Fruit fly (Drosophila melanogaster) whole organism: Measurements from ENCODE around the gene CG4133.

Source experiments
- CG8478 ChIP-seq: fragments of >200 bp; optimal IDR thresholded peaks from 2 replicates; lab custom pipeline; 2018; ENCODE audit warnings: inconsistent platforms
- EcR ChIP-seq, 2 experiments: fragments of >200 bp; optimal IDR thresholded peaks; 2 replicates each; lab custom pipeline; 2017; ENCODE audit warnings: missing biosample characterization in 2 of 2, missing genetic modification characterization in 2 of 2, missing genetic modification reagents in 2 of 2
- psq ChIP-seq: fragments of >200 bp; optimal IDR thresholded peaks from 2 replicates; lab custom pipeline; 2017
- usp ChIP-seq: fragments of >200 bp; optimal IDR thresholded peaks from 2 replicates; lab custom pipeline; 2017; ENCODE audit warnings: missing biosample characterization, missing genetic modification characterization, mixed read lengths

- TF ChIP-seq psq (lab: Kevin White, UChicago) (no peak), usp (GFP tag; lab: Kevin White, UChicago) (no peak), EcR (GFP tag; optimal IDR thresholded peaks at IDR 0.05; lab: Kevin White, UChicago) (no peak), CG8478 (no peak)
These were observed 49.7 kb downstream of the CG4133 start for dm6 chr2L:505009-505408.
